Worm (Caenorhabditis elegans): ENCODE data around the gene pde-2.

DNA sequence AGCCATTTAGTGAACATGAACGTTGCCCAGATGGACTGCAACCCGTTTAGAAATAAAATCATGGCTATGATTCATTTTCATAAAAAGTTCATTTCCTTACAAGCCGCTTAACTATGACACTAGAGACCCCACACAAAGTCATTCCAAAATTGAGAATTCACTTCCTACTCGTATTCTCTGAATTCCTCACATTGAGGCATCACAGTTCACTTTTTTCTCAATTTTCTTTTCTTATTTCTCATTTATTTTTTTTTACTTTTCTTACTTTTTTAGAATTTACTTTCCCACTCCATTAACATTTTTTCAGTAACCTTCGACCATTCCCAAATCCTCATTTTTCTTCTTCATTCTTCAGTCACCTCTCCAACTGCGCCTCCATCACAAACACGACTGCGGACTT lies 37.3 kb downstream of the pde-2 start, which contains the start of gene dhrr-1:
- TF ChIP-seq ztf-29 (GFP tag; IDR thresholded peaks at IDR 0.05) (no peak), flt-1 (GFP tag; IDR thresholded peaks at IDR 0.05) (no peak), klf-2 (GFP tag; conservative IDR thresholded peaks at IDR 0.05) (no peak), ref-1 (GFP tag; conservative IDR thresholded peaks at IDR 0.05) (no peak), tab-1 (GFP tag; IDR thresholded peaks at IDR 0.05) (no peak), cog-1 (tag; optimal IDR thresholded peaks at IDR 0.05) (no peak), ztf-23 (GFP tag; IDR thresholded peaks at IDR 0.05) (no peak)

Data from whole organism, midembryonic.